Worm (Caenorhabditis elegans): ENCODE measurements around the gene str-60.

ce11 chrV:15940254-15940653 is 42.5 kb downstream of the str-60 start, which contains the start of gene srw-55:
- no peak for TF ChIP-seq elt-3 (tag; optimal IDR thresholded peaks at IDR 0.05)
- no peak for TF ChIP-seq unc-62 (GFP tag; optimal IDR thresholded peaks at IDR 0.05)
- TF ChIP-seq nhr-28 (tag; optimal IDR thresholded peaks at IDR 0.05): no peak
- no peak for TF ChIP-seq flh-1 (GFP tag; optimal IDR thresholded peaks at IDR 0.05)
- no peak for TF ChIP-seq blmp-1 (tag; optimal IDR thresholded peaks at IDR 0.05)
- no peak for TF ChIP-seq hlh-1 (tag; optimal IDR thresholded peaks at IDR 0.05)
- no peak for TF ChIP-seq ham-2 (GFP tag; optimal IDR thresholded peaks at IDR 0.05)
- TF ChIP-seq elt-1 (tag; optimal IDR thresholded peaks at IDR 0.05; ENCODE audit: borderline replicate concordance, insufficient read depth): no peak
- no peak for TF ChIP-seq cnd-1 (tag; optimal IDR thresholded peaks at IDR 0.05)

All from whole organism, mixed stage, embryonic.